Worm (Caenorhabditis elegans) whole organism, L4 larva: ENCODE data around the gene gbh-1.

Experiments used
- F26F4.8 ChIP-seq: fragments of 200-800 bp; sonication (Bioruptor generic); conservative IDR thresholded peaks from 2 replicates; pipeline ENCODE4 v1.3.6; 2022; ENCODE audit warnings: missing genetic modification characterization, missing compliant biosample characterization
- F49E8.2 ChIP-seq: sonication (generic microtip); optimal IDR thresholded peaks from 2 replicates; lab custom pipeline; 2016; ENCODE audit warnings: missing compliant biosample characterization, mild to moderate bottlenecking, missing genetic modification characterization, borderline replicate concordance
- Y75B8A.6 ChIP-seq: fragments of 200-800 bp; sonication (Bioruptor generic); IDR thresholded peaks from 2 replicates; pipeline ENCODE4 v1.3.6; 2022; ENCODE audit warnings: missing genetic modification reagents, missing genetic modification characterization, missing compliant biosample characterization
- aly-2 ChIP-seq: sonication (generic microtip); optimal IDR thresholded peaks from 2 replicates; lab custom pipeline; 2018; ENCODE audit warnings: missing biosample characterization, missing genetic modification characterization
- ama-1 ChIP-seq: fragments of 150-350 bp; optimal IDR thresholded peaks from 2 replicates; lab custom pipeline; 2014; ENCODE audit warnings: inconsistent platforms, mixed read lengths
- ceh-28 ChIP-seq: fragments of 150-350 bp; optimal IDR thresholded peaks from 2 replicates; lab custom pipeline; 2014; ENCODE audit warnings: missing biosample characterization, missing genetic modification reagents, missing genetic modification characterization
- dpl-1 ChIP-seq: fragments of 150-350 bp; optimal IDR thresholded peaks from 2 replicates; lab custom pipeline; 2014; ENCODE audit warnings: missing biosample characterization, missing genetic modification reagents, missing genetic modification characterization
- lin-1 ChIP-seq: fragments of 200-800 bp; sonication (Bioruptor generic); IDR thresholded peaks from 2 replicates; pipeline ENCODE4 v1.3.6; 2022; ENCODE audit warnings: missing genetic modification reagents, missing genetic modification characterization, missing compliant biosample characterization
- vab-7 ChIP-seq: fragments of 200-800 bp; sonication (Bioruptor generic); IDR thresholded peaks from 2 replicates; pipeline ENCODE4 v1.3.6; 2022; ENCODE audit warnings: missing genetic modification reagents, missing genetic modification characterization, missing compliant biosample characterization
- zfp-3 ChIP-seq: fragments of 200-800 bp; sonication (Bioruptor generic); conservative IDR thresholded peaks from 2 replicates; pipeline ENCODE4 v1.3.6; 2022; ENCODE audit warnings: missing genetic modification reagents, missing genetic modification characterization, missing compliant biosample characterization

DNA sequence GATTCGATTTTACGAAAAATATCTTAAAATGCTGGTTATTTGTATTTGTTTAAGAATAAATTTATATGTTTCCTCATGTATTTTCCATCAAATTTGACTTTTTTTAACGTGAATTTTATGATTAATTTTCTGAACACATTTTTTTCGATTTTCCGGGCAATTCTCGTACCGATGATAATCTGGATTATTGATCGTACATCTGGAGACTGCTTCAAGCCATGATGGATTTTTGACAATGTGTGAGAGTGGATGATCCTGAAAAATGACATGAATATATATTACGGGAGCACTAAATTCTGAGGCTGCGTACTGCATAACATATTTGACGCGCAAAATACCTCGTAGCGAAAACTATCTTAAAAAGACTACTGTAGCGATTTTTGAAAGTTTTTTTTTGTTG is 39.2 kb downstream of the gbh-1 start:
- TF ChIP-seq dpl-1 (no peak), Y75B8A.6 (GFP tag; lab: Robert Waterston, UW) (no peak), ceh-28 (tag; lab: Kevin White, UChicago) (no peak), F49E8.2 (tag; lab: Kevin White, UChicago) (no peak), ama-1 (lab: Kevin White, UChicago) (no peak), vab-7 (GFP tag; lab: Robert Waterston, UW) (no peak), zfp-3 (GFP tag; lab: Robert Waterston, UW) (no peak), F26F4.8 (no peak), aly-2 (tag; lab: Kevin White, UChicago) (no peak), lin-1 (GFP tag; lab: Robert Waterston, UW) (no peak)
